Worm (Caenorhabditis elegans): ENCODE data around the gene F32D8.8.

DNA sequence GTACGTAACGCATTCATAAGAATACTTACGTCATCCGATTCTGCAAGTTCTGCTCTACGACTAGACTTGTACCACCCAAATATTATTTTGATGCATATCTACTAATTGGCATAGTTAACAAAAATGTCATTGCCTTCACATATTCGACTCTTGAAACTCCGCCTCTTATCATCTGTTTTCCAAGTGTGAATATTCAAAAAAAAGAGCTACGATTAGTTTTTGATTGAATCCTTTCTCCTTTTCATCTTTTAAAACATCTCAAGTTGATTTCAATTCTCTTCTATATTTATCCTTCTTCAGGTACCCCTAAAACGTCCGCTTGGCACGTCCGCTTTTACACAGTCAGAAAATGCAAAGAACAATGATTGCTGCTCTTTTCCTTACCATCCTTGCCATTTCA is 45.3 kb upstream of the F32D8.8 start, which contains the start of gene F17C11.2:
- TF ChIP-seq klf-2 (GFP tag; conservative IDR thresholded peaks at IDR 0.05) (no peak), med-1 (GFP tag; optimal IDR thresholded peaks at IDR 0.05; ENCODE audit: insufficient read depth) (no peak), ztf-29 (GFP tag; IDR thresholded peaks at IDR 0.05) (no peak), T22C8.4 (GFP tag; IDR thresholded peaks at IDR 0.05) (no peak), flt-1 (GFP tag; IDR thresholded peaks at IDR 0.05) (no peak)

All from whole organism, midembryonic.